Fruit fly (Drosophila melanogaster) S2 (cell line): ENCODE measurements around the gene promL.
A peak's percentile ranks its signal among the peaks of the same experiment; 100 is the strongest.

Experiments used
- CG8478 ChIP-seq: fragments of >200 bp; optimal IDR thresholded peaks from 2 replicates; lab custom pipeline; 2018
- CTCF ChIP-seq, 2 experiments: fragments of >200 bp; optimal IDR thresholded peaks; 2 replicates each; lab custom pipeline; 2018

The promL gene

dm6 chr3L:3127544-3127943 lies at the start of gene promL:
promL (minus strand) TSS chr3L:3127724.
- TF ChIP-seq CG8478 (lab: Kevin White, UChicago) (no peak), CTCF (optimal IDR thresholded peaks at IDR 0.05; lab: Kevin White, UChicago) (no peak)

DNA sequence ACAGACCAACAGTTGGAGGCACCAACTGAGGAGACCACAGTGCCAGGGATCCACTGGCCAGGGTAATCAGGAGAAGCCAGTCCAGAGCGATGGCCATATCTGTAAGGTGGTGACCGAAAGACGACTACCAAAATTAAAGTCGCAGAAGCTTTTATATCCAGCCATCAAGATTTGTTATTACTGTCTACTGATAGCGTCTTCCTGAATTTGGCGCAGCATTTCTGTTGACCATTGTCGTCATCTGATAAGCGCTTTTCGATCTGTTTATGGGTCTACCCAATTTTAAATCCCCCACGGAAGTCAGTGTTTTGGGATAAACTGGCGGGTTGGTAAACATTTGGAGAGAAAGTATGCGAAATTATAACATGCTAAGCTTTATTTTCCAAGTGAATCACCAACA lies 44.9 kb upstream of the promL start, which contains the start of gene CG14963:
Gene CG14963, minus strand, starts transcription at position 101 of the 400 bp plus-strand sequence.
- no peak for TF ChIP-seq CTCF (optimal IDR thresholded peaks at IDR 0.05; lab: Kevin White, UChicago)
- no peak for TF ChIP-seq CG8478 (lab: Kevin White, UChicago)

- no peak for TF ChIP-seq CTCF (optimal IDR thresholded peaks at IDR 0.05; lab: Kevin White, UChicago)
- TF ChIP-seq CG8478 (lab: Kevin White, UChicago): no peak
Observed at dm6 chr3L:3169107-3169506, 41.6 kb upstream of the promL start, which contains the start of the genes CG32278 and CG32281. CG32278 (plus strand) TSS chr3L:3169286. CG32281 (plus strand) TSS chr3L:3169375.

- TF ChIP-seq CG8478 (lab: Kevin White, UChicago) (no peak), CTCF (optimal IDR thresholded peaks at IDR 0.05; lab: Kevin White, UChicago) (no peak)
Observed at dm6 chr3L:3166200-3166695, 38.7 kb upstream of the promL start, which contains the start of gene Asciz. Asciz (minus strand) TSS chr3L:3166250.

DNA sequence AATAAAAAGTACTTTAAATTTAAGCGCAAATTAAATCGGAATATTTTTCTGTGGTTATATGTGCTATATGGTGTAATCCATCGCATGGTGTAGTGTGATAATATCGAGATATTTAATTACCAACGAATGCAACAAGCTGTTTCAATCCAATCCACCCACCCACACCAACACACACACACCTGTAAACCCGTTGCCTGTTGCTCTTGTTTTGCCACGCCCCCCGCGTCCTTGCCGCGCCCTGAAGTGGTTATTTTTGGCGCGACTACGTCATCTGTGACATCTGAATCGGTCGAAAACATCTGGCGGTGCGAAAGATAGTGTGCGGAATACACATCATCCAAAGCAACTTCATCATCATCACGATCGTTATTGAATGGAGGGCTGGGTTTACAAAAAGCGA lies 37.9 kb upstream of the promL start:
- no peak for TF ChIP-seq CTCF (optimal IDR thresholded peaks at IDR 0.05; lab: Kevin White, UChicago)
- no peak for TF ChIP-seq CG8478 (lab: Kevin White, UChicago)

DNA sequence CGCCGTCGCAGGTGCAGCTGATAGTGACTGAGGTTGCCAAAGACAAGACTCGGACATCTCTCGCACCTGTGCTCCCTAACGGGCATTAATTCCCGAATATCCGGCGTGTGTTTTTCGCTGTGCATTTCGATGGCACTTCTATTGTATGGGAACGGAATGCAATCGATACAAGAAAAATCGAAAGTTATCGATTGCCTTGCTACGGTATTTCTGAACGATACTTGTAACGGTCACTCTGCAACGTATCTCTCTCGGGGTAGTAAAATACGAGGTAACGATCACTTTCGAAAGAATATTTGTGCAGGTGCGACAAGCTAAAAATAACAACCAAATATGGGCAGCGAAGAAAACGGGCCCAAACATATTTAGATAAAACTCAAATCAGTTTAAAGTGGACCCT lies 37.4 kb upstream of the promL start, which contains the start of gene CG32280:
Gene CG32280, plus strand, starts transcription at position 231 of the 400 bp plus-strand sequence.
- no peak for TF ChIP-seq CTCF (optimal IDR thresholded peaks at IDR 0.05; lab: Kevin White, UChicago)
- TF ChIP-seq CG8478 (lab: Kevin White, UChicago): no peak

dm6 chr3L:3162584-3162983 lies 35.1 kb upstream of the promL start:
- TF ChIP-seq CTCF (optimal IDR thresholded peaks at IDR 0.05; lab: Kevin White, UChicago) (no peak), CG8478 (lab: Kevin White, UChicago) (no peak)

- TF ChIP-seq CG8478 (lab: Kevin White, UChicago) (no peak), CTCF (optimal IDR thresholded peaks at IDR 0.05; lab: Kevin White, UChicago) (no peak)
Observed at dm6 chr3L:3161968-3162367, 34.4 kb upstream of the promL start, which contains the start of gene rasp. rasp (plus strand) TSS chr3L:3162180.

DNA sequence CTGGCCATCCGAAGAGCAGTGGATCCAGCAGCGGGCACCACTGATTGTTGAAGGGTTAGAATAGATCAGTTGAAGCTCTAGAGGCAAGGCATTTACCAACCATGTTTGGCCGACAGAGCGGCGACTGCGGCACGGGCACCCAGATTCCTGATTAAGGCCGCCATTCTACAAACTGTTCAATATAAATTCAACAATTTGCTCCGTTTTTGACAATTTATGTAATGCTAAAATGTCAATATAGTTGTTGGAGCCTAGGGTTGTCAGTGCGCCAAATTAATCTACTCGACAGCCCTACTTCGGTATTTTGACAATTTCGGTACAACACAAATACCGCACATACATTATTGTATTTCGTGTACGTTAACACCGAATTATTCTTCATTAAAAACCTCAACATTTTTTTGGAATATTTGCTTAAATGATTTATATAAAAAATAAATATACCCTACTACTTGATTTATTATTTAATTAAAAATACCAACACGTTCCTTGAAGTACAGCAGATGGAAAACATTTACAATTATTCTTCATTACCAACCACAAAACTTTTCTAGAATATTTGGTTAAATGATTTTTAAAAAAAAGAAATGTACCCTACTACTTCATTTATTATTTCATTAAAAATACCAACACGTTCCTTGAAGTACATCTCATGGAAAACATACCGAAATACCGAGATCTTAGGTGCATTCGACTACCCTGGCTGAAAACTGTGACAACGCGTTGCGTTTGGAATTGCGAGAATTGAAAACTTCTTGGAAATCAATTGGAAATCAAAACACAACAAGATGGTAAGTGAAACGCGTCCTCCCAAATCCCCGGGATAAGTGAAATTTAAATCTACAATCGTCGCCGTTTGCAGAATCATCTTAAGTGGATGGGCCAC lies 32.0 kb upstream of the promL start, which contains the start of the genes ND-30 and CG15812:
Gene ND-30, minus strand, starts transcription at position 270 of the 886 bp plus-strand sequence.
Gene CG15812, plus strand, starts transcription at position 683 of the 886 bp plus-strand sequence.
- TF ChIP-seq CG8478 (lab: Kevin White, UChicago) (no peak), CTCF (optimal IDR thresholded peaks at IDR 0.05; lab: Kevin White, UChicago) (no peak)

DNA sequence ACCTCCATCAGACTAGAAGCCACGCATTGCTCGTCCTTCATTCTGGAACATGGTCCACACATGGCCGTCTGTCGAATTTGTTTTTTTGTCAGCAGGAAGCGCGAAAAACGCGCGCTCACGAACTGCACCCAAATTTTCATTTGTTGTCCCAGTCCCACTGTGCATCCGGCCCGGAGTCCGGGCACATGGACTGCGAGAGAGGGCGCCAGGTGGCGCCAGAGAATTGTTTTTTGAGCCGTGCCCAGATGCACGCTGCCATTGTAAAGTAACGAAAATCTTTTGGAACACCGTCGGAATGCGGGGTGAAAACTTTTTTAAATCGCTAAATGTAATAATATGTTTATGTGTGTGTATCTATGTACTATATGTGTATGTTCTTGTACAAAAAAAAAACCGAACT lies 30.1 kb upstream of the promL start:
- TF ChIP-seq CTCF (optimal IDR thresholded peaks at IDR 0.05; lab: Kevin White, UChicago) (peak; percentile 50 to 59), CG8478 (lab: Kevin White, UChicago) (no peak)

dm6 chr3L:3150376-3150775 lies 22.9 kb upstream of the promL start:
- TF ChIP-seq CTCF (optimal IDR thresholded peaks at IDR 0.05; lab: Kevin White, UChicago) (no peak), CG8478 (lab: Kevin White, UChicago) (no peak)

dm6 chr3L:3149060-3149872 lies 21.7 kb upstream of the promL start:
- TF ChIP-seq CTCF (optimal IDR thresholded peaks at IDR 0.05; lab: Kevin White, UChicago) (no peak), CG8478 (lab: Kevin White, UChicago) (no peak)

DNA sequence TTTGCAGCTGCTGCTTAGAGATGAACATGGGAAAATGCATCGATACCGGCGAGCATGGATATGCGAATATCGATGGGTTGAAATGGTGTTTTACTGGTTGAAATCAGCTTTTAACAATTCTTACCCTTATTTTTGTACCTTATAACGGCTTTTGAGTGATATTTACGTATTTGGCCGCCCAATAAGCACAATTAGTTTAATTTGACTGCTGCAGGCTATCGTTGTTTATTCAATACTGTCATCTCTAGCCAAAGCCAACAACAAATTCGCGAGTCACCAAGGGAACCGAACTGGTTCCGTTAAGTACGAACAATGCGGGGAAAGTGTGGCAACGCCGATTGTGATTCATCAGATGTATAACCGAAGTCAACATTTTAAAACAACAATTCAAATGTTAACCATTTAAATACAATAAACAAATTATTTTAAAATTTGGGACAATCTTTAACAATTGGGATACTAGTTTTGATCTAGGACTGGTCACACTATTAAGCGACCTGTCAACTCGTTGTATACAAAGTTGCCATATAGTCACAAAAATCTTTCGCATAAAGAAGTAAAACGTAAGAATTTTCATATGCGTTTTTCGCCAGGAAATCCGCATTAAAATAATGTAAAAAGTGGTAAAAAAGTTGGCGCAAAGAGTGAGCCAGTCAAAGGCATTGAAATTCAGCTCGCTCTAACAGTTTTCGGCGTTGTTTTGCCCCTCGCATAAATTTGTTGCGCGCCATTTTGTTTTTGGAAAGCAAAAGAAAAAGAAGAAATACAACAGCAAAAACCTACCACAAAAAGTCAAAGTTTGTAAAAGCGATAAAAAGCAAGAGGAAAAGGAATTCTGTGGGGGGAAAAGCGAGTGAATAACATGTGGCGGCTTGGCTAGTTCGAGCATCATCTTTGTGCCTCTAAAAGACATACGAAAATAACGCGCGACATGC lies 20.9 kb upstream of the promL start, which contains the start of the genes Usp5 and BtbVII:
Gene Usp5, minus strand, starts transcription at position 234 of the 935 bp plus-strand sequence.
Gene BtbVII, plus strand, starts transcription at position 522 of the 935 bp plus-strand sequence.
- no peak for TF ChIP-seq CTCF (optimal IDR thresholded peaks at IDR 0.05; lab: Kevin White, UChicago)
